Fruit fly (Drosophila melanogaster): Measurements from ENCODE around the gene CG33322.
A peak's percentile ranks its signal among the peaks of the same experiment; 100 is the strongest.

Gene CG33322

DNA sequence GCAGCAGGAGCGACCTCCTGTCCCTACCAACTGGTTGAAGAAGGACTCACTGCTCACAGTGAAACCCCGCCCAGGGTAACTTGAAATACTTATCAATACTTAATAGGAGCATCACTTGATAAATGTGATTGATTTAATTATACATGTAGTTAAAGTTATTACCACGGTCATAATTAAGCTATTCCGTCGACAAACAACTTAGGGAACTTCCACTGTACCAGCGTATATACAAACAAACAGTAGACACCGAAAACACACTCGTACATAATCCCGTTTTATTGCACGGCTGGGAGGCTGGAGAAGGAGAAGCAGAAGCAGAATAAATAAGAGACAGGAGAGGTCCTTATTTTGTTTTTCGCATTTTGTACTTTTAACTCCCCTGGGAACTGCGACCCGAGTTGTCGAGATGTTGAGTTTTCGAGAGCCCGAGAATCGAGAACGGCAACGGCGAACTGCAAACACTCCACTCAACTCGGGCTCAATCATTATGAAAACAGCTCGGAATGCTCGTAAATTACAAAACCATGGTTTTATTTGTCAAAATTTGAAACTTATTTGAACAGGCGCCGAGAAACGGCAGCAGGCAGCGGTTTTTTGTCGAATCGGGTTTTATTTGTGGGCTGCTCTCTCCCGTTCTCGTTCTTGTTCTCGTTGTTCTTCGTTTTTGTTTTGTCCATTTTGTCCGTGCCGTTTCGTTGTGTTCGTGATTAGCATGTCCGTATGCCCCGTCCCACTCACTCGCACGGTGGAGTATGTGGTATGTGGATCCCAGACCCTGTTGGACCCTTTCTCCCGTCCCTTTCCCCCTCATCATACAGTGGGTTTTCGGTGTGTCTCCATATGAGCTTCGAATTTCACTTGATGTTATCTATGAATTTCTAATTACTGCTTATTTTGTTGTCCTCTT is 15.8 kb downstream of the CG33322 start (continued):
- TF ChIP-seq CG8359 (GFP tag; optimal IDR thresholded peaks at IDR 0.05; ENCODE audit: borderline replicate concordance) (no peak), twi (tag; optimal IDR thresholded peaks at IDR 0.05) (no peak), sr (GFP tag; IDR thresholded peaks at IDR 0.05) (no peak), nau (GFP tag; optimal IDR thresholded peaks at IDR 0.05) (peak; percentile 38), CG2889 (GFP tag; IDR thresholded peaks at IDR 0.05) (peak; percentile 64; the same call in 2 of the 3 replicates), Kr (GFP tag; optimal IDR thresholded peaks at IDR 0.05) (no peak), CG7745 (tag; optimal IDR thresholded peaks at IDR 0.05) (no peak), wek (GFP tag; optimal IDR thresholded peaks at IDR 0.05) (peak; percentile 11), CG14667 (GFP tag; IDR thresholded peaks at IDR 0.05) (peak; percentile 71), wor (GFP tag; IDR thresholded peaks at IDR 0.05) (0 out of 2 replicates have a peak, but pooled peaks have one; percentile 21), Lim3 (GFP tag; IDR thresholded peaks at IDR 0.05) (no peak), ase (GFP tag; IDR thresholded peaks at IDR 0.05) (peak; percentile 47; the same call in 1 of the 3 replicates), CG11456 (GFP tag; IDR thresholded peaks at IDR 0.05) (peak; percentile 78), hb (GFP tag; IDR thresholded peaks at IDR 0.05; ENCODE audit: partially characterized antibody) (no peak), ash1 (GFP tag; optimal IDR thresholded peaks at IDR 0.05) (peak; percentile 58), CG10543 (GFP tag; optimal IDR thresholded peaks at IDR 0.05) (peak; percentile 69), CG7839 (tag; optimal IDR thresholded peaks at IDR 0.05) (peak; percentile 85), jumu (GFP tag; optimal IDR thresholded peaks at IDR 0.05) (peak; percentile 83), CG1529 (GFP tag; optimal IDR thresholded peaks at IDR 0.05) (peak; percentile 16), CG30431 (GFP tag; optimal IDR thresholded peaks at IDR 0.05) (peak; percentile 52), Fer1 (GFP tag; optimal IDR thresholded peaks at IDR 0.05) (peak; percentile 88), az2 (GFP tag; optimal IDR thresholded peaks at IDR 0.05) (peak; percentile 61), CG18764 (GFP tag; optimal IDR thresholded peaks at IDR 0.05) (peak; percentile 35), CG1647 (GFP tag; optimal IDR thresholded peaks at IDR 0.05) (peak; percentile 82), CG17912 (GFP tag; optimal IDR thresholded peaks at IDR 0.05) (no peak), CG4730 (GFP tag; IDR thresholded peaks at IDR 0.05) (peak; percentile 62), Sox102F (GFP tag; optimal IDR thresholded peaks at IDR 0.05) (peak; percentile 49), CG13624 (GFP tag; optimal IDR thresholded peaks at IDR 0.05) (peak; percentile 86), ro (GFP tag; IDR thresholded peaks at IDR 0.05) (0 out of 2 replicates have a peak, but pooled peaks have one; percentile 30), Tbp (GFP tag; optimal IDR thresholded peaks at IDR 0.05) (no peak), CG10366 (GFP tag; IDR thresholded peaks at IDR 0.05) (peak; percentile 62), CG3065 (GFP tag; optimal IDR thresholded peaks at IDR 0.05) (no peak), z (GFP tag; IDR thresholded peaks at IDR 0.05) (peak; percentile 86), D19B (GFP tag; optimal IDR thresholded peaks at IDR 0.05) (peak; percentile 52), CG5953 (GFP tag; IDR thresholded peaks at IDR 0.05) (0 out of 2 replicates have a peak, but pooled peaks have one; percentile 29), tap (tag; optimal IDR thresholded peaks at IDR 0.05) (peak; percentile 57), HLH54F (GFP tag; optimal IDR thresholded peaks at IDR 0.05) (peak; percentile 80), CG9215 (GFP tag; IDR thresholded peaks at IDR 0.05) (no peak; the same call in 1 of the 2 replicates), usp (GFP tag; optimal IDR thresholded peaks at IDR 0.05) (no peak)

DNA sequence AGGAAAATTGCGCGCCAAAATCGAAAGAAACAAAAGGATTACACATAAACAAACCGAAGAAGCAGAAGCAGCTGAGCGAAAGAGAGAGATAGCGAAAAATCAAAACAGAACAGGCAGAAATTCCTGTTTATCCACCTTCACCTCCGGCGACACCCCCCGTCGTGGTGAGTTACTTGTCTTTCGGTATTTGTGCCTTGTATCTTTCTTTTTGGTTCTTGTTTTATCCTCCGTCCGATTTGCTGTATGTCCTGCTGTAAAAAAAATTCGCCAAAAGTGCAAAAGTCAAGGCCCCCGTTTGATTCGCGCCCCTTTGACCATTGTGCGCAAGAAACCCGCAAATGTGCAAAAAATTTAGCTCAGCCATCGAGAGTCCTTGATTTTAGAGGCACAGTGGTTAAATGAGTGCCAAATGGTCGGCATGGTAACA is 17.7 kb downstream of the CG33322 start:
- TF ChIP-seq rib (GFP tag; IDR thresholded peaks at IDR 0.05) (0 out of 2 replicates have a peak, but pooled peaks have one; percentile 11), Dfd (GFP tag; optimal IDR thresholded peaks at IDR 0.05) (no peak), CG13894 (tag; optimal IDR thresholded peaks at IDR 0.05) (peak; percentile 92), mld (GFP tag; IDR thresholded peaks at IDR 0.05; ENCODE audit: partially characterized antibody) (no peak), E2f1 (GFP tag; IDR thresholded peaks at IDR 0.05) (no peak), vvl (GFP tag; IDR thresholded peaks at IDR 0.05) (no peak), tin (GFP tag; optimal IDR thresholded peaks at IDR 0.05) (no peak), CG18599 (GFP tag; optimal IDR thresholded peaks at IDR 0.05) (peak; percentile 30), CG7928 (GFP tag; optimal IDR thresholded peaks at IDR 0.05) (no peak), CG4360 (GFP tag; IDR thresholded peaks at IDR 0.05) (no peak), lab (GFP tag; optimal IDR thresholded peaks at IDR 0.05) (no peak), ATbp (GFP tag; optimal IDR thresholded peaks at IDR 0.05) (no peak), hb (GFP tag; IDR thresholded peaks at IDR 0.05; ENCODE audit: partially characterized antibody) (no peak)

All from whole organism, embryonic.